Fruit fly (Drosophila melanogaster) whole organism, embryonic: Measurements from ENCODE around the gene Ir31a.

ENCODE experiments used
- ATbp ChIP-seq: fragments of 200-800 bp; sonication (Bioruptor generic); optimal IDR thresholded peaks from 2 replicates; lab custom pipeline; 2017; ENCODE audit warnings: missing biosample characterization, mild to moderate bottlenecking, missing genetic modification characterization, missing genetic modification reagents
- CG10267 ChIP-seq: fragments of 200-800 bp; sonication (Bioruptor generic); optimal IDR thresholded peaks from 2 replicates; lab custom pipeline; 2018; ENCODE audit warnings: missing biosample characterization, mild to moderate bottlenecking, missing genetic modification characterization, moderate library complexity
- CG10321 ChIP-seq: fragments of 200-800 bp; sonication (Bioruptor generic); IDR thresholded peaks from 2 replicates; pipeline ENCODE4 v1.3.6; 2022; ENCODE audit warnings: missing biosample characterization, missing genetic modification characterization
- CG15601 ChIP-seq: fragments of 200-800 bp; sonication (Bioruptor generic); optimal IDR thresholded peaks from 3 replicates; lab custom pipeline; 2019; ENCODE audit warnings: missing biosample characterization, mild to moderate bottlenecking, missing genetic modification characterization, moderate library complexity
- CG17829 ChIP-seq: fragments of 200-800 bp; optimal IDR thresholded peaks from 2 replicates; lab custom pipeline; 2019; ENCODE audit warnings: missing biosample characterization, mild to moderate bottlenecking, missing genetic modification characterization, moderate library complexity
- CG2678 ChIP-seq: fragments of 200-800 bp; sonication (Bioruptor generic); optimal IDR thresholded peaks from 3 replicates; lab custom pipeline; 2019; ENCODE audit warnings: missing biosample characterization, mild to moderate bottlenecking, missing genetic modification characterization, moderate library complexity
- CG3726 ChIP-seq: fragments of 200-800 bp; sonication (Bioruptor generic); IDR thresholded peaks from 3 replicates; pipeline ENCODE4, ENCODE4 v1.3.6; 2022; ENCODE audit warnings: missing biosample characterization, missing genetic modification characterization
- CG8089 ChIP-seq: fragments of 200-800 bp; sonication (Bioruptor generic); optimal IDR thresholded peaks from 3 replicates; lab custom pipeline; 2016; ENCODE audit warnings: missing biosample characterization, missing genetic modification characterization
- Myb ChIP-seq: fragments of 200-800 bp; sonication (Bioruptor generic); optimal IDR thresholded peaks from 2 replicates; lab custom pipeline; 2016; ENCODE audit warnings: missing biosample characterization, missing genetic modification characterization
- NfI ChIP-seq: fragments of 200-800 bp; sonication (Bioruptor generic); optimal IDR thresholded peaks from 3 replicates; lab custom pipeline; 2018; ENCODE audit warnings: missing biosample characterization, mild to moderate bottlenecking, missing genetic modification characterization, moderate library complexity
- Vsx1 ChIP-seq: fragments of 200-800 bp; sonication (Bioruptor generic); optimal IDR thresholded peaks from 2 replicates; lab custom pipeline; 2017; ENCODE audit warnings: missing biosample characterization, mild to moderate bottlenecking, missing genetic modification characterization, missing genetic modification reagents
- cad ChIP-seq: fragments of >200 bp; optimal IDR thresholded peaks from 2 replicates; lab custom pipeline; 2017; ENCODE audit warnings: missing biosample characterization, missing genetic modification characterization
- cg ChIP-seq: fragments of 200-800 bp; sonication (Bioruptor generic); optimal IDR thresholded peaks from 3 replicates; lab custom pipeline; 2019; ENCODE audit warnings: missing biosample characterization, mild to moderate bottlenecking, missing genetic modification characterization, moderate library complexity
- exex ChIP-seq: fragments of 200-800 bp; sonication (Bioruptor generic); optimal IDR thresholded peaks from 4 replicates; lab custom pipeline; 2018; ENCODE audit warnings: missing biosample characterization, mild to moderate bottlenecking, missing genetic modification characterization, moderate library complexity
- gsb-n ChIP-seq: fragments of 200-800 bp; sonication (Bioruptor generic); optimal IDR thresholded peaks from 3 replicates; lab custom pipeline; 2018; ENCODE audit warnings: missing biosample characterization, mild to moderate bottlenecking, missing genetic modification characterization
- klu ChIP-seq: fragments of 200-800 bp; sonication (Bioruptor generic); IDR thresholded peaks from 2 replicates; pipeline ENCODE4 v1.3.6; 2022; ENCODE audit warnings: missing biosample characterization, missing genetic modification characterization
- nerfin-2 ChIP-seq: fragments of 200-800 bp; sonication (Bioruptor generic); IDR thresholded peaks from 2 replicates; pipeline ENCODE4 v1.3.6; 2022; ENCODE audit warnings: missing biosample characterization, missing genetic modification characterization; ENCODE audit not compliant: partially characterized antibody
- slbo ChIP-seq: fragments of 200-800 bp; sonication (Bioruptor generic); IDR thresholded peaks from 2 replicates; pipeline ENCODE4 v1.3.6; 2022; ENCODE audit warnings: missing biosample characterization, missing genetic modification characterization
- wdn ChIP-seq: fragments of 200-800 bp; sonication (Bioruptor generic); IDR thresholded peaks from 2 replicates; pipeline ENCODE4 v1.3.6; 2022; ENCODE audit warnings: missing biosample characterization, missing genetic modification characterization

The Ir31a gene

DNA sequence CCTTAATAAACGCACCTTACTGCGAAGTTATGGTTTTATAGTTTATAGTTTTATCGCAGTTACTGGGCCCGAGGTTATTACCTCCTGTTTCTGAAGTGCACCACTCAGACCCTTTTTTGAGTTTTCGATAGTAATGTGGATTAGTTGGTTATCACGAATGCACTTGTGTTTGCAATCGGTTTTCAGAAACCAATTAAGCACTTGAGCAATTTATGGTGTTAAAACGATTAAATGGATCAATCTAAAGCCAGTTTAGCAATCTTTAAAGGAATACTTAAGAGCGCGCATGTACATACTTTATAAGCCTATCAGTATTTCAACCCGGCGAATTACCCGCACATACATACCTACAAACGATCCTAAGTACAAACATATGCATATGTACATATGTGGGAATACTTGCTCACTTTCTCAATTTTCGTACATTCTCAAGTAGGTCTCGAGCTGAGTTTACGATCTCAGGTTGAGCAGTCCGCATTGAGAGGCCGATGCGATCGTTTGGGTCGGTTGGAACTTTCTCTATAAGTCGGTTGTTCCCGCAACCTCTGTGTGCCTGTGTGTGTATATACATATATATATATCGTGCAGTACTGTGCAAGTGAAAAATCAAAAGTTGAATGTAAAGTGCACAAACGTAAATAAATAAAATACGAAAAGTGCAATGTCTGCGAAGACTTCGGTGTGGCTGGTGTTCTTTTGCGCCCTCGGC lies 52.0 kb downstream of the Ir31a start, which contains the start of the genes LManI and LManII (continued):
- TF ChIP-seq klu (no peak), exex (peak; percentile 68), CG8089 (GFP tag; lab: Kevin White, UChicago) (no peak), wdn (GFP tag; lab: Robert Waterston, UW) (no peak), Myb (GFP tag; lab: Kevin White, UChicago) (no peak), Vsx1 (GFP tag; lab: Kevin White, UChicago) (no peak), NfI (GFP tag; lab: Kevin White, UChicago) (no peak), gsb-n (tag; lab: Kevin White, UChicago) (no peak), CG2678 (tag; lab: Kevin White, UChicago) (no peak), CG10267 (no peak), CG3726 (GFP tag; lab: Robert Waterston, UW) (no peak), CG15601 (tag; lab: Kevin White, UChicago) (no peak), CG10321 (no peak), cg (GFP tag; lab: Kevin White, UChicago) (peak; percentile 55), CG17829 (tag; lab: Kevin White, UChicago) (peak; percentile 80), slbo (no peak), cad (GFP tag; lab: Kevin White, UChicago) (peak; percentile 16), ATbp (no peak), nerfin-2 (GFP tag; lab: Robert Waterston, UW) (no peak)
